Fruit fly (Drosophila melanogaster): Measurements from ENCODE around the gene CG11537.

Gene CG11537

DNA sequence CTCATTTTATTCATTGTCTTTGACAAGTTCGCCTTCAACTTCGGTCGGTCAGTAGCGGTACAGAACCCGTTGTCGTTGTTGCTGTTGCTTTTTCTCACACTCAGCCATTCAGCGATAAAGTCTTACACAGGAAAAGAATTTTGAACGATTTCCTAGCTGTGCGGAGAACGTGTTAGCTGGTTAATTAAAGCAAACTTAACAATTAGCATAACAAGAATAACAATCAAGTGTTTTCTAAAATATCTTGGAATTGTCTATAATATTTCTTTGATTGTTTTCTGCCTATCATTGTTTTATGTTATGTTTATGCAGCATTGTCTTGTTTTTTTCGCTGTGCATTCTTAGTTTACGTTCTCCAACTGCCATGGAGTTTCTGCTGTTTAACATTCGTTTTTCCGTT is 37.1 kb downstream of the CG11537 start (continued):
- no peak for TF ChIP-seq CG4360 (GFP tag; IDR thresholded peaks at IDR 0.05)
- no peak for TF ChIP-seq cato (GFP tag; optimal IDR thresholded peaks at IDR 0.05; ENCODE audit: borderline replicate concordance)
- no peak for TF ChIP-seq odd (GFP tag; optimal IDR thresholded peaks at IDR 0.05)
- no peak for TF ChIP-seq CG10321 (GFP tag; IDR thresholded peaks at IDR 0.05)
- no peak for TF ChIP-seq gce (GFP tag; IDR thresholded peaks at IDR 0.05)
- TF ChIP-seq ash1 (GFP tag; optimal IDR thresholded peaks at IDR 0.05): no peak
- no peak for TF ChIP-seq prd (optimal IDR thresholded peaks at IDR 0.05)
- TF ChIP-seq prd (GFP tag; IDR thresholded peaks at IDR 0.05): no peak
- TF ChIP-seq CG7839 (tag; optimal IDR thresholded peaks at IDR 0.05): no peak
- no peak for TF ChIP-seq ATbp (GFP tag; optimal IDR thresholded peaks at IDR 0.05)
- no peak for TF ChIP-seq her (GFP tag; optimal IDR thresholded peaks at IDR 0.05)
- TF ChIP-seq CG1602 (GFP tag; optimal IDR thresholded peaks at IDR 0.05): no peak
- TF ChIP-seq sens-2 (GFP tag; IDR thresholded peaks at IDR 0.05): no peak
- no peak for TF ChIP-seq CG9876 (GFP tag; optimal IDR thresholded peaks at IDR 0.05)
- TF ChIP-seq Bgb (GFP tag; IDR thresholded peaks at IDR 0.05; ENCODE audit: partially characterized antibody): no peak
- TF ChIP-seq tio (GFP tag; optimal IDR thresholded peaks at IDR 0.05): no peak
- TF ChIP-seq CG14710 (tag; optimal IDR thresholded peaks at IDR 0.05): no peak
- no peak for TF ChIP-seq CG15479 (GFP tag; optimal IDR thresholded peaks at IDR 0.05)
- no peak for TF ChIP-seq trem (tag; optimal IDR thresholded peaks at IDR 0.05)
- peak in 1 of 2 experiments; percentile 41 for TF ChIP-seq bsh (GFP tag; optimal IDR thresholded peaks at IDR 0.05)
- TF ChIP-seq CG5180 (GFP tag; optimal IDR thresholded peaks at IDR 0.05): no peak
- no peak for TF ChIP-seq CG9727 (GFP tag; optimal IDR thresholded peaks at IDR 0.05)
- TF ChIP-seq croc (GFP tag; conservative IDR thresholded peaks at IDR 0.05): no peak
- TF ChIP-seq CG11085 (GFP tag; IDR thresholded peaks at IDR 0.05): no peak
- TF ChIP-seq gem (tag; optimal IDR thresholded peaks at IDR 0.05): peak; percentile 38
- TF ChIP-seq CG8290 (GFP tag; optimal IDR thresholded peaks at IDR 0.05): no peak
- TF ChIP-seq CG8290 (tag; optimal IDR thresholded peaks at IDR 0.05): no peak
- TF ChIP-seq CG8359 (GFP tag; optimal IDR thresholded peaks at IDR 0.05; ENCODE audit: borderline replicate concordance): no peak
- TF ChIP-seq CG7987 (GFP tag; optimal IDR thresholded peaks at IDR 0.05): no peak
- no peak for TF ChIP-seq CG4617 (GFP tag; optimal IDR thresholded peaks at IDR 0.05; ENCODE audit: borderline replicate concordance)
- no peak for TF ChIP-seq seq (GFP tag; IDR thresholded peaks at IDR 0.05)
- peak; percentile 27 for TF ChIP-seq slbo (GFP tag; IDR thresholded peaks at IDR 0.05)
- TF ChIP-seq CG2889 (GFP tag; IDR thresholded peaks at IDR 0.05): no peak
- no peak for TF ChIP-seq ttk (GFP tag; IDR thresholded peaks at IDR 0.05)
- no peak for TF ChIP-seq onecut (GFP tag; IDR thresholded peaks at IDR 0.05)
- no peak for TF ChIP-seq C15 (GFP tag; IDR thresholded peaks at IDR 0.05)
- TF ChIP-seq CG17568 (GFP tag; optimal IDR thresholded peaks at IDR 0.05): no peak
- TF ChIP-seq corto (GFP tag; optimal IDR thresholded peaks at IDR 0.05): no peak
- peak; percentile 36 for TF ChIP-seq sqz (GFP tag; optimal IDR thresholded peaks at IDR 0.05)
- TF ChIP-seq D19B (GFP tag; optimal IDR thresholded peaks at IDR 0.05): no peak
- no peak for TF ChIP-seq gcm (GFP tag; optimal IDR thresholded peaks at IDR 0.05)
- TF ChIP-seq fru (optimal IDR thresholded peaks at IDR 0.05): no peak
- no peak for TF ChIP-seq gt (GFP tag; IDR thresholded peaks at IDR 0.05)
- TF ChIP-seq CG7963 (GFP tag; IDR thresholded peaks at IDR 0.05; ENCODE audit: partially characterized antibody): no peak
- TF ChIP-seq Drgx (GFP tag; IDR thresholded peaks at IDR 0.05): peak; percentile 45; the same call in 1 of the 2 replicates
- no peak for TF ChIP-seq ac (GFP tag; optimal IDR thresholded peaks at IDR 0.05)
- peak; percentile 13; the same call in 1 of the 2 replicates for TF ChIP-seq Rfx (GFP tag; IDR thresholded peaks at IDR 0.05)
- no peak for TF ChIP-seq CG43689 (GFP tag; IDR thresholded peaks at IDR 0.05)
- TF ChIP-seq CG1529 (GFP tag; optimal IDR thresholded peaks at IDR 0.05): no peak
- 0 out of 2 replicates have a peak, but pooled peaks have one; percentile 4 for TF ChIP-seq CG14667 (GFP tag; IDR thresholded peaks at IDR 0.05)
- TF ChIP-seq Atf3 (GFP tag; optimal IDR thresholded peaks at IDR 0.05): no peak
- TF ChIP-seq ftz-f1 (GFP tag; optimal IDR thresholded peaks at IDR 0.05): no peak
- no peak for TF ChIP-seq emc (GFP tag; optimal IDR thresholded peaks at IDR 0.05)

Measured in whole organism, embryonic.